Fruit fly (Drosophila melanogaster): ENCODE results near the gene CG3288.
A peak's percentile ranks its signal among the peaks of the same experiment; 100 is the strongest.

CG3288 gene

DNA sequence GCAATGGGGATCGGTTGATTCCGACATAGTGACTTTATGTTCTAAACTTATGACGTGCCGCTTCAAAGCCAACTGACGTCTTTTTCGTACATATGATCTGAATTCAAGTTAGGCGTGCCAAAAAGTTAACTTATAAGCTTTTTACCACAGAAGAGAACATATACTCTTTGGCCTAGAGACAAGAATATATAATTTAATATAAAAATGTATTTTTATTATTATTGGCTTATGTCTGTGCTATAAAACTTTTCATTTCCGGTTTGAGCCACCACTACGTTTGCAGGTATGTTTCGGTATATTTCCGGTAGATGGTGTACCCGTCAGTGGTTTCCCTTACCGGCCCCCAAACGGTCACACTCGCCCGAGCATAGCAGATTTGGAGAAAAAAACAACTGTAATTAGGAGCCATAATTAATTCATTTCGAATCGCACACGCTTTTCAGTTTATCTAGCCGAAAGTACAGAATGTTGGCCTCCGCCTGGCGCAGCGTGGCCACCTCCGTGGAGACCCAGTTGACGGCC lies 37.6 kb upstream of the CG3288 start, which contains the start of the genes CG3698 and tzn (continued):
- TF ChIP-seq CG6272 (GFP tag; IDR thresholded peaks at IDR 0.05): peak; percentile 86
- TF ChIP-seq CG6254 (GFP tag; optimal IDR thresholded peaks at IDR 0.05): no peak
- TF ChIP-seq CG13624 (GFP tag; optimal IDR thresholded peaks at IDR 0.05): peak; percentile 84
- TF ChIP-seq CG18011 (GFP tag; optimal IDR thresholded peaks at IDR 0.05): peak; percentile 81
- peak; percentile 78 to 93 for TF ChIP-seq dpn (GFP tag; optimal IDR thresholded peaks at IDR 0.05)
- TF ChIP-seq CG2875 (GFP tag; optimal IDR thresholded peaks at IDR 0.05): peak; percentile 96
- TF ChIP-seq CG12659 (GFP tag; optimal IDR thresholded peaks at IDR 0.05): peak; percentile 96
- TF ChIP-seq Blimp-1 (GFP tag; optimal IDR thresholded peaks at IDR 0.05): no peak
- peak; percentile 87 for TF ChIP-seq salm (tag; optimal IDR thresholded peaks at IDR 0.05)
- TF ChIP-seq MBD-R2 (GFP tag; IDR thresholded peaks at IDR 0.05): peak; percentile 96
- no peak for TF ChIP-seq sc (optimal IDR thresholded peaks at IDR 0.05)
- peak; percentile 95 for TF ChIP-seq sc (GFP tag; optimal IDR thresholded peaks at IDR 0.05)
- TF ChIP-seq CG10565 (GFP tag; optimal IDR thresholded peaks at IDR 0.05): peak; percentile 75
- peak; percentile 67 for TF ChIP-seq grn (GFP tag; optimal IDR thresholded peaks at IDR 0.05)
- TF ChIP-seq Adf1 (GFP tag; IDR thresholded peaks at IDR 0.05): peak; percentile 73
- TF ChIP-seq CG2129 (GFP tag; IDR thresholded peaks at IDR 0.05; ENCODE audit: partially characterized antibody): no peak
- TF ChIP-seq CG15011 (GFP tag; optimal IDR thresholded peaks at IDR 0.05): peak; percentile 87
- peak; percentile 84 for TF ChIP-seq repo (GFP tag; optimal IDR thresholded peaks at IDR 0.05)
- TF ChIP-seq gt (GFP tag; IDR thresholded peaks at IDR 0.05): peak; percentile 89
- peak; percentile 91 for TF ChIP-seq Fer2 (tag; optimal IDR thresholded peaks at IDR 0.05)
- peak; percentile 86 for TF ChIP-seq Side (GFP tag; optimal IDR thresholded peaks at IDR 0.05)
- peak; percentile 88 for TF ChIP-seq CG12219 (GFP tag; optimal IDR thresholded peaks at IDR 0.05)
- peak; percentile 90 for TF ChIP-seq Jarid2 (GFP tag; optimal IDR thresholded peaks at IDR 0.05)
- TF ChIP-seq CG9215 (GFP tag; IDR thresholded peaks at IDR 0.05): peak; percentile 80
- no peak for TF ChIP-seq cad (GFP tag; optimal IDR thresholded peaks at IDR 0.05)
- peak; percentile 77 for TF ChIP-seq Nf-YB (GFP tag; optimal IDR thresholded peaks at IDR 0.05)
- peak; percentile 94 for TF ChIP-seq ATbp (GFP tag; optimal IDR thresholded peaks at IDR 0.05)
- peak; percentile 89 for TF ChIP-seq Hsf (GFP tag; optimal IDR thresholded peaks at IDR 0.05)
- peak; percentile 87 for TF ChIP-seq GATAe (GFP tag; conservative IDR thresholded peaks at IDR 0.05)
- peak; percentile 93 for TF ChIP-seq Abd-B (GFP tag; optimal IDR thresholded peaks at IDR 0.05)
- no peak for TF ChIP-seq Dfd (GFP tag; optimal IDR thresholded peaks at IDR 0.05)
- TF ChIP-seq CG13123 (GFP tag; optimal IDR thresholded peaks at IDR 0.05): peak; percentile 89
- TF ChIP-seq sima (GFP tag; optimal IDR thresholded peaks at IDR 0.05): peak; percentile 76
- TF ChIP-seq ttk (GFP tag; IDR thresholded peaks at IDR 0.05): peak; percentile 94
- peak; percentile 81 for TF ChIP-seq CG3995 (GFP tag; optimal IDR thresholded peaks at IDR 0.05)
- no peak for TF ChIP-seq br (optimal IDR thresholded peaks at IDR 0.05)
- peak; percentile 99 for TF ChIP-seq Lhr (GFP tag; optimal IDR thresholded peaks at IDR 0.05)
- TF ChIP-seq Ravus (GFP tag; IDR thresholded peaks at IDR 0.05): peak; percentile 75
- peak; percentile 93 for TF ChIP-seq B-H2 (GFP tag; optimal IDR thresholded peaks at IDR 0.05)
- no peak for TF ChIP-seq Dip2 (GFP tag; IDR thresholded peaks at IDR 0.05)
- TF ChIP-seq Sox100B (GFP tag; optimal IDR thresholded peaks at IDR 0.05): no peak
- TF ChIP-seq CG14014 (GFP tag; IDR thresholded peaks at IDR 0.05): peak; percentile 91
- no peak for TF ChIP-seq HLH4C (GFP tag; IDR thresholded peaks at IDR 0.05; ENCODE audit: partially characterized antibody)
- TF ChIP-seq kni (GFP tag; optimal IDR thresholded peaks at IDR 0.05): peak; percentile 88
- peak; percentile 96 for TF ChIP-seq Fer1 (GFP tag; optimal IDR thresholded peaks at IDR 0.05)
- peak; percentile 72 for TF ChIP-seq Sry-β (GFP tag; optimal IDR thresholded peaks at IDR 0.05)
- peak; percentile 12 for TF ChIP-seq CG15479 (GFP tag; optimal IDR thresholded peaks at IDR 0.05)
- TF ChIP-seq tna (GFP tag; IDR thresholded peaks at IDR 0.05; ENCODE audit: partially characterized antibody): no peak
- TF ChIP-seq grau (tag; optimal IDR thresholded peaks at IDR 0.05): peak; percentile 84
- TF ChIP-seq H15 (GFP tag; IDR thresholded peaks at IDR 0.05): peak; percentile 94
